Worm (Caenorhabditis elegans) whole organism, midembryonic: Measurements from ENCODE around the gene W02A2.8.

Source experiments
- T22C8.4 ChIP-seq: fragments of 200-800 bp; sonication (Bioruptor generic); IDR thresholded peaks from 2 replicates; pipeline ENCODE4 v1.3.6; 2022; ENCODE audit warnings: missing genetic modification characterization, missing compliant biosample characterization
- cog-1 ChIP-seq: sonication (generic microtip); optimal IDR thresholded peaks from 2 replicates; lab custom pipeline; 2016; ENCODE audit warnings: missing genetic modification characterization, missing compliant biosample characterization
- flt-1 ChIP-seq: fragments of 200-800 bp; sonication (Bioruptor generic); IDR thresholded peaks from 2 replicates; pipeline ENCODE4 v1.3.6; 2022; ENCODE audit warnings: missing genetic modification characterization, missing compliant biosample characterization
- klf-2 ChIP-seq: fragments of 200-800 bp; sonication (Bioruptor generic); conservative IDR thresholded peaks from 2 replicates; pipeline ENCODE4 v1.3.6; 2022; ENCODE audit warnings: missing genetic modification reagents, missing genetic modification characterization, missing compliant biosample characterization
- med-1 ChIP-seq: sonication (generic microtip); optimal IDR thresholded peaks from 2 replicates; lab custom pipeline; 2017; ENCODE audit warnings: missing genetic modification characterization, mild to moderate bottlenecking, missing compliant biosample characterization, antibody characterized with exemption, missing genetic modification reagents; ENCODE audit not compliant: insufficient read depth
- ref-1 ChIP-seq: fragments of 200-800 bp; sonication (Bioruptor generic); conservative IDR thresholded peaks from 2 replicates; pipeline ENCODE4 v1.3.6; 2022; ENCODE audit warnings: missing genetic modification reagents, missing genetic modification characterization, missing compliant biosample characterization
- tab-1 ChIP-seq: fragments of 200-800 bp; sonication (Bioruptor generic); IDR thresholded peaks from 2 replicates; pipeline ENCODE4 v1.3.6; 2022; ENCODE audit warnings: missing genetic modification characterization, missing compliant biosample characterization
- ztf-23 ChIP-seq: fragments of 200-800 bp; sonication (Bioruptor generic); IDR thresholded peaks from 2 replicates; pipeline ENCODE4 v1.3.6; 2022; ENCODE audit warnings: missing genetic modification reagents, missing genetic modification characterization, missing compliant biosample characterization
- ztf-29 ChIP-seq: fragments of 200-800 bp; sonication (Bioruptor generic); IDR thresholded peaks from 2 replicates; pipeline ENCODE4 v1.3.6; 2022; ENCODE audit warnings: missing genetic modification reagents, missing genetic modification characterization, missing compliant biosample characterization

- TF ChIP-seq flt-1 (GFP tag; lab: Robert Waterston, UW) (no peak), ref-1 (GFP tag; lab: Robert Waterston, UW) (no peak), ztf-23 (GFP tag; lab: Robert Waterston, UW) (no peak), klf-2 (GFP tag; lab: Robert Waterston, UW) (no peak), T22C8.4 (GFP tag; lab: Robert Waterston, UW) (no peak), med-1 (GFP tag; lab: Kevin White, UChicago) (no peak), cog-1 (tag; lab: Kevin White, UChicago) (no peak), tab-1 (no peak), ztf-29 (GFP tag; lab: Robert Waterston, UW) (no peak)
Measured at ce11 chrIV:13347232-13347715, 11.1 kb downstream of the W02A2.8 start, which contains the start of gene W02A2.9.
